Fruit fly (Drosophila melanogaster) whole organism, embryonic: ENCODE results near the gene stg1.

Experiments
- Antp ChIP-seq: fragments of 200-800 bp; sonication (Bioruptor generic); optimal IDR thresholded peaks from 3 replicates; lab custom pipeline; 2016; ENCODE audit warnings: missing biosample characterization, missing genetic modification characterization
- CG10147 ChIP-seq: fragments of 200-800 bp; sonication (Bioruptor generic); optimal IDR thresholded peaks from 2 replicates; lab custom pipeline; 2019; ENCODE audit warnings: missing biosample characterization, mild to moderate bottlenecking, missing genetic modification characterization, moderate library complexity
- CG1024 ChIP-seq: fragments of 200-800 bp; sonication (Bioruptor generic); IDR thresholded peaks from 2 replicates; pipeline ENCODE4 v1.3.6; 2022; ENCODE audit warnings: missing biosample characterization, missing genetic modification characterization
- CG10274 ChIP-seq: fragments of 200-800 bp; sonication (Bioruptor generic); optimal IDR thresholded peaks from 3 replicates; lab custom pipeline; 2017; ENCODE audit warnings: missing biosample characterization, mild to moderate bottlenecking, missing genetic modification characterization
- CG11695 ChIP-seq: fragments of 200-800 bp; sonication (Bioruptor generic); IDR thresholded peaks from 3 replicates; pipeline ENCODE4 v1.3.6; 2022; ENCODE audit warnings: missing biosample characterization, missing genetic modification characterization
- CG12299 ChIP-seq: fragments of 200-800 bp; sonication (Bioruptor generic); optimal IDR thresholded peaks from 2 replicates; lab custom pipeline; 2018; ENCODE audit warnings: missing biosample characterization, mild to moderate bottlenecking, missing genetic modification characterization
- CG1603 ChIP-seq: fragments of 200-800 bp; sonication (Bioruptor generic); optimal IDR thresholded peaks from 2 replicates; lab custom pipeline; 2019; ENCODE audit warnings: missing biosample characterization, mild to moderate bottlenecking, missing genetic modification characterization, moderate library complexity
- CG3847 ChIP-seq: fragments of 200-800 bp; sonication (Bioruptor generic); IDR thresholded peaks from 2 replicates; pipeline ENCODE4 v1.3.6; 2022; ENCODE audit warnings: missing biosample characterization, missing genetic modification characterization
- CG4360 ChIP-seq: fragments of 200-800 bp; sonication (Bioruptor generic); IDR thresholded peaks from 2 replicates; pipeline ENCODE4 v1.3.6; 2022; ENCODE audit warnings: missing biosample characterization, missing genetic modification characterization
- CG6683 ChIP-seq: fragments of 200-800 bp; sonication (Bioruptor generic); optimal IDR thresholded peaks from 2 replicates; lab custom pipeline; 2017; ENCODE audit warnings: missing biosample characterization, mild to moderate bottlenecking, missing genetic modification characterization, missing genetic modification reagents
- CG7271 ChIP-seq: fragments of 200-800 bp; sonication (Bioruptor generic); optimal IDR thresholded peaks from 2 replicates; lab custom pipeline; 2018; ENCODE audit warnings: missing biosample characterization, mild to moderate bottlenecking, missing genetic modification characterization, moderate library complexity
- CG7928 ChIP-seq: fragments of 200-800 bp; sonication (Bioruptor generic); optimal IDR thresholded peaks from 2 replicates; lab custom pipeline; 2017; ENCODE audit warnings: missing biosample characterization, mild to moderate bottlenecking, missing genetic modification characterization
- CG7987 ChIP-seq: fragments of 200-800 bp; sonication (Bioruptor generic); optimal IDR thresholded peaks from 2 replicates; lab custom pipeline; 2018; ENCODE audit warnings: missing biosample characterization, mild to moderate bottlenecking, missing genetic modification characterization, moderate library complexity
- CG8765 ChIP-seq: fragments of 200-800 bp; sonication (Bioruptor generic); IDR thresholded peaks from 2 replicates; pipeline ENCODE4 v1.3.6; 2022; ENCODE audit warnings: missing biosample characterization, missing genetic modification characterization
- Camta ChIP-seq: fragments of 200-800 bp; sonication (Bioruptor generic); optimal IDR thresholded peaks from 2 replicates; lab custom pipeline; 2016; ENCODE audit warnings: missing biosample characterization, missing genetic modification characterization
- CoRest ChIP-seq: fragments of 200-800 bp; sonication (Bioruptor generic); optimal IDR thresholded peaks from 3 replicates; lab custom pipeline; 2018; ENCODE audit warnings: missing biosample characterization, mild to moderate bottlenecking, missing genetic modification characterization, moderate library complexity
- Deaf1 ChIP-seq: fragments of 200-800 bp; optimal IDR thresholded peaks from 3 replicates; lab custom pipeline; 2019; ENCODE audit warnings: missing biosample characterization, mild to moderate bottlenecking, missing genetic modification characterization, moderate library complexity
- GATAe ChIP-seq: fragments of 200-800 bp; sonication (Bioruptor generic); conservative IDR thresholded peaks from 2 replicates; pipeline ENCODE4 v1.3.6; 2022; ENCODE audit warnings: missing biosample characterization, missing genetic modification characterization
- Hey ChIP-seq: fragments of 200-800 bp; sonication (Bioruptor generic); optimal IDR thresholded peaks from 3 replicates; lab custom pipeline; 2018; ENCODE audit warnings: missing biosample characterization, mild to moderate bottlenecking, missing genetic modification characterization
- Hr51 ChIP-seq, 2 experiments: fragments of 200-800 bp; sonication (Bioruptor generic); optimal IDR thresholded peaks; 2 replicates in 1 of 2; 3 replicates in 1 of 2; lab custom pipeline; 2016 to 2018; ENCODE audit warnings: missing biosample characterization in 2 of 2, missing genetic modification characterization in 2 of 2, mild to moderate bottlenecking in 1 of 2, moderate library complexity in 1 of 2
- Lim3 ChIP-seq: fragments of 200-800 bp; sonication (Bioruptor generic); IDR thresholded peaks from 2 replicates; pipeline ENCODE4 v1.3.6; 2022; ENCODE audit warnings: missing biosample characterization, missing genetic modification characterization
- Meics ChIP-seq: fragments of 200-800 bp; sonication (Bioruptor generic); optimal IDR thresholded peaks from 2 replicates; lab custom pipeline; 2017; ENCODE audit warnings: missing biosample characterization, mild to moderate bottlenecking, missing genetic modification characterization
- Nf-YC ChIP-seq: fragments of 200-800 bp; optimal IDR thresholded peaks from 3 replicates; lab custom pipeline; 2019; ENCODE audit warnings: missing biosample characterization, mild to moderate bottlenecking, missing genetic modification characterization, moderate library complexity
- Optix ChIP-seq: fragments of 200-800 bp; sonication (Bioruptor generic); IDR thresholded peaks from 3 replicates; pipeline ENCODE4 v1.3.6; 2022; ENCODE audit warnings: missing biosample characterization, missing genetic modification characterization
- Sry-δ ChIP-seq: fragments of 200-800 bp; sonication (Bioruptor generic); optimal IDR thresholded peaks from 2 replicates; lab custom pipeline; 2016; ENCODE audit warnings: missing biosample characterization, missing genetic modification characterization
- Tbp ChIP-seq: fragments of >200 bp; optimal IDR thresholded peaks from 2 replicates; lab custom pipeline; 2018; ENCODE audit warnings: missing biosample characterization, missing genetic modification characterization
- btn ChIP-seq: fragments of 200-800 bp; sonication (Bioruptor generic); optimal IDR thresholded peaks from 2 replicates; lab custom pipeline; 2016; ENCODE audit warnings: missing biosample characterization, missing genetic modification characterization
- cg ChIP-seq: fragments of 200-800 bp; sonication (Bioruptor generic); optimal IDR thresholded peaks from 3 replicates; lab custom pipeline; 2019; ENCODE audit warnings: missing biosample characterization, mild to moderate bottlenecking, missing genetic modification characterization, moderate library complexity
- cwo ChIP-seq: fragments of 200-800 bp; sonication (Bioruptor generic); optimal IDR thresholded peaks from 3 replicates; lab custom pipeline; 2017; ENCODE audit warnings: missing biosample characterization, missing genetic modification characterization, mild to moderate bottlenecking, moderate library complexity, missing genetic modification reagents
- dmrt11E ChIP-seq: fragments of 200-800 bp; sonication (Bioruptor generic); optimal IDR thresholded peaks from 3 replicates; lab custom pipeline; 2018; ENCODE audit warnings: missing biosample characterization, mild to moderate bottlenecking, missing genetic modification characterization, moderate library complexity
- dmrt99B ChIP-seq: fragments of 200-800 bp; sonication (Bioruptor generic); optimal IDR thresholded peaks from 2 replicates; lab custom pipeline; 2018; ENCODE audit warnings: missing biosample characterization, mild to moderate bottlenecking, missing genetic modification characterization, moderate library complexity
- dpn ChIP-seq, 2 experiments: fragments of 200-800 bp; sonication (Bioruptor generic); optimal IDR thresholded peaks; 3 replicates each; lab custom pipeline; 2016; ENCODE audit warnings: missing biosample characterization in 2 of 2, missing genetic modification characterization in 2 of 2
- ems ChIP-seq: fragments of 200-800 bp; sonication (Bioruptor generic); optimal IDR thresholded peaks from 3 replicates; lab custom pipeline; 2016; ENCODE audit warnings: missing biosample characterization, missing genetic modification characterization
- en ChIP-seq: fragments of 200-800 bp; sonication (Bioruptor generic); optimal IDR thresholded peaks from 2 replicates; lab custom pipeline; 2016; ENCODE audit warnings: missing biosample characterization, missing genetic modification characterization
- eve ChIP-seq, 2 experiments: fragments of >200 bp; optimal IDR thresholded peaks; 2 replicates each; lab custom pipeline; 2017; ENCODE audit warnings: missing biosample characterization in 2 of 2, missing genetic modification characterization in 2 of 2
- exex ChIP-seq: fragments of 200-800 bp; sonication (Bioruptor generic); optimal IDR thresholded peaks from 4 replicates; lab custom pipeline; 2018; ENCODE audit warnings: missing biosample characterization, mild to moderate bottlenecking, missing genetic modification characterization, moderate library complexity
- fd64A ChIP-seq: fragments of 200-800 bp; sonication (Bioruptor generic); optimal IDR thresholded peaks from 3 replicates; lab custom pipeline; 2018; ENCODE audit warnings: missing biosample characterization, mild to moderate bottlenecking, missing genetic modification characterization
- fd96Cb ChIP-seq: fragments of 200-800 bp; sonication (Bioruptor generic); optimal IDR thresholded peaks from 2 replicates; lab custom pipeline; 2018; ENCODE audit warnings: missing biosample characterization, mild to moderate bottlenecking, missing genetic modification characterization, moderate library complexity
- gcm ChIP-seq: fragments of 200-800 bp; sonication (Bioruptor generic); optimal IDR thresholded peaks from 2 replicates; lab custom pipeline; 2019; ENCODE audit warnings: missing biosample characterization, mild to moderate bottlenecking, missing genetic modification characterization, moderate library complexity
- knrl ChIP-seq: fragments of 200-800 bp; sonication (Bioruptor generic); IDR thresholded peaks from 3 replicates; pipeline ENCODE4 v1.3.6; 2022; ENCODE audit warnings: missing biosample characterization, missing genetic modification characterization; ENCODE audit not compliant: partially characterized antibody
- maf-S ChIP-seq: fragments of 200-800 bp; sonication (Bioruptor generic); optimal IDR thresholded peaks from 2 replicates; lab custom pipeline; 2016; ENCODE audit warnings: missing biosample characterization, missing genetic modification characterization
- mirr ChIP-seq: fragments of 200-800 bp; sonication (Bioruptor generic); optimal IDR thresholded peaks from 3 replicates; lab custom pipeline; 2018; ENCODE audit warnings: missing biosample characterization, mild to moderate bottlenecking, missing genetic modification characterization
- otp ChIP-seq: fragments of 200-800 bp; sonication (Bioruptor generic); IDR thresholded peaks from 3 replicates; pipeline ENCODE4, ENCODE4 v1.3.6; 2022; ENCODE audit warnings: missing biosample characterization, missing genetic modification characterization
- pan ChIP-seq, 4 experiments: fragments of >200 bp in 3 of 4; fragments of 200-800 bp in 1 of 4; sonication (Bioruptor generic) in 1 of 4; optimal IDR thresholded peaks in 3 of 4; IDR thresholded peaks in 1 of 4; 2 replicates each; pipeline versions ENCODE4 v1.3.6 to Lab custom; 2017 to 2022; ENCODE audit warnings: missing biosample characterization in 2 of 4, missing genetic modification characterization in 2 of 4, mixed read lengths in 1 of 4
- repo ChIP-seq: fragments of 200-800 bp; sonication (Bioruptor generic); optimal IDR thresholded peaks from 2 replicates; lab custom pipeline; 2016; ENCODE audit warnings: missing biosample characterization, missing genetic modification characterization
- row ChIP-seq: fragments of 200-800 bp; sonication (Bioruptor generic); IDR thresholded peaks from 3 replicates; pipeline ENCODE4 v1.3.6; 2022; ENCODE audit warnings: missing biosample characterization, missing genetic modification characterization
- sd ChIP-seq: fragments of 200-800 bp; sonication (Bioruptor generic); optimal IDR thresholded peaks from 3 replicates; lab custom pipeline; 2018; ENCODE audit warnings: missing biosample characterization, mild to moderate bottlenecking, missing genetic modification characterization, moderate library complexity
- sens ChIP-seq: fragments of 200-800 bp; sonication (Bioruptor generic); peaks from one replicate; lab custom pipeline; 2016; ENCODE audit warnings: missing biosample characterization, missing genetic modification characterization
- sens-2 ChIP-seq: fragments of 200-800 bp; sonication (Bioruptor generic); IDR thresholded peaks from 2 replicates; pipeline ENCODE4 v1.3.6; 2022; ENCODE audit warnings: missing biosample characterization, missing genetic modification characterization
- sima ChIP-seq: fragments of 200-800 bp; sonication (Bioruptor generic); optimal IDR thresholded peaks from 2 replicates; lab custom pipeline; 2016; ENCODE audit warnings: missing biosample characterization, missing genetic modification characterization
- zfh2 ChIP-seq: fragments of 200-800 bp; sonication (Bioruptor generic); optimal IDR thresholded peaks from 2 replicates; lab custom pipeline; 2016; ENCODE audit warnings: missing biosample characterization, missing genetic modification characterization

The stg1 gene

dm6 chrX:21045448-21045941 is 48.1 kb upstream of the stg1 start (continued):
- no peak for TF ChIP-seq Sry-δ
- TF ChIP-seq otp (GFP tag; lab: Robert Waterston, UW): no peak
- no peak for TF ChIP-seq CG1024 (GFP tag; lab: Robert Waterston, UW)
- no peak for TF ChIP-seq btn (GFP tag; lab: Kevin White, UChicago)
- TF ChIP-seq CG8765 (GFP tag; lab: Robert Waterston, UW): no peak
- TF ChIP-seq CG4360 (GFP tag; lab: Robert Waterston, UW): peak; percentile 36; the same call in 1 of the 2 replicates
- peak; percentile 79 for TF ChIP-seq cg
- no peak for TF ChIP-seq eve (GFP tag; optimal IDR thresholded peaks at IDR 0.05; lab: Kevin White, UChicago)
- TF ChIP-seq fd64A (GFP tag; lab: Kevin White, UChicago): no peak
- no peak for TF ChIP-seq Lim3
- no peak for TF ChIP-seq zfh2 (GFP tag; lab: Kevin White, UChicago)
- TF ChIP-seq cwo (GFP tag; lab: Kevin White, UChicago): no peak
- TF ChIP-seq fd96Cb: peak; percentile 11
- no peak for TF ChIP-seq ems
- peak in 1 of 2 experiments; percentile 16 for TF ChIP-seq Hr51 (GFP tag; optimal IDR thresholded peaks at IDR 0.05; lab: Kevin White, UChicago)
- no peak for TF ChIP-seq Nf-YC (tag; lab: Kevin White, UChicago)
- peak; percentile 52 for TF ChIP-seq dmrt99B
- no peak for TF ChIP-seq CG3847 (GFP tag; lab: Robert Waterston, UW)
- TF ChIP-seq Optix (GFP tag; lab: Robert Waterston, UW): no peak
- no peak for TF ChIP-seq dpn (GFP tag; optimal IDR thresholded peaks at IDR 0.05; lab: Kevin White, UChicago)
- TF ChIP-seq CG11695 (GFP tag; lab: Robert Waterston, UW): 0 out of 3 replicates have a peak, but pooled peaks have one; percentile 18
- TF ChIP-seq CG7987 (GFP tag; lab: Kevin White, UChicago): peak; percentile 35
- peak; percentile 25 for TF ChIP-seq gcm
- peak; percentile 19 for TF ChIP-seq CG6683 (GFP tag; lab: Kevin White, UChicago)
- no peak for TF ChIP-seq Camta (GFP tag; lab: Kevin White, UChicago)
- TF ChIP-seq dmrt11E: peak; percentile 40
- TF ChIP-seq Meics (GFP tag; lab: Kevin White, UChicago): no peak
- TF ChIP-seq CG7271 (tag; lab: Kevin White, UChicago): no peak
- no peak for TF ChIP-seq sima (GFP tag; lab: Kevin White, UChicago)
- peak; percentile 14 for TF ChIP-seq sd (tag; lab: Kevin White, UChicago)
- TF ChIP-seq CG10147 (GFP tag; lab: Kevin White, UChicago): peak; percentile 14
- no peak for TF ChIP-seq repo (GFP tag; lab: Kevin White, UChicago)
- peak; percentile 17 for TF ChIP-seq CoRest (tag; lab: Kevin White, UChicago)
- TF ChIP-seq en (GFP tag; lab: Kevin White, UChicago): no peak

dm6 chrX:21046141-21046540 is 47.5 kb upstream of the stg1 start:
- TF ChIP-seq CG1603 (no peak), GATAe (GFP tag; lab: Robert Waterston, UW) (0 out of 2 replicates have a peak, but pooled peaks have one; percentile 11), sens (GFP tag; lab: Kevin White, UChicago) (peak; percentile 38), Tbp (no peak), maf-S (GFP tag; lab: Kevin White, UChicago) (no peak), knrl (no peak), Antp (GFP tag; lab: Kevin White, UChicago) (no peak), CG10274 (no peak), exex (peak; percentile 71), Hey (tag; lab: Kevin White, UChicago) (peak; percentile 45), sens-2 (GFP tag; lab: Robert Waterston, UW) (peak; percentile 63), row (peak; percentile 30; the same call in 2 of the 3 replicates), cwo (GFP tag; lab: Kevin White, UChicago) (no peak), mirr (peak; percentile 26), CG12299 (tag; lab: Kevin White, UChicago) (no peak), Deaf1 (tag; lab: Kevin White, UChicago) (no peak), pan (optimal IDR thresholded peaks at IDR 0.05; lab: Kevin White, UChicago) (no peak), pan (GFP tag; optimal IDR thresholded peaks at IDR 0.05 in 1 of 2, IDR thresholded peaks at IDR 0.05 in 1 of 2) (no peak), CG7928 (GFP tag; lab: Kevin White, UChicago) (no peak)
